Fruit fly (Drosophila melanogaster) whole organism, prepupa: ENCODE data around the gene CG44000.
A peak's percentile ranks its signal among the peaks of the same experiment; 100 is the strongest.

Experiments used
- CG10669 ChIP-seq: fragments of 200-800 bp; sonication (Bioruptor generic); optimal IDR thresholded peaks from 3 replicates; lab custom pipeline; 2018; ENCODE audit warnings: missing biosample characterization, mild to moderate bottlenecking, missing genetic modification characterization, moderate library complexity
- CG11902 ChIP-seq: fragments of 200-800 bp; sonication (Bioruptor generic); optimal IDR thresholded peaks from 3 replicates; lab custom pipeline; 2016; ENCODE audit warnings: missing biosample characterization, missing genetic modification characterization
- CG1621 ChIP-seq: fragments of 200-800 bp; sonication (Bioruptor generic); optimal IDR thresholded peaks from 3 replicates; lab custom pipeline; 2018; ENCODE audit warnings: missing biosample characterization, mild to moderate bottlenecking, missing genetic modification characterization
- CG31627 ChIP-seq: fragments of 200-800 bp; sonication (Bioruptor generic); optimal IDR thresholded peaks from 3 replicates; lab custom pipeline; 2016; ENCODE audit warnings: missing biosample characterization, missing genetic modification characterization
- CG32006 ChIP-seq: fragments of 200-800 bp; sonication (Bioruptor generic); optimal IDR thresholded peaks from 3 replicates; lab custom pipeline; 2017; ENCODE audit warnings: missing biosample characterization, mild to moderate bottlenecking, missing genetic modification characterization
- CG34406 ChIP-seq: fragments of 200-800 bp; sonication (Bioruptor generic); optimal IDR thresholded peaks from 3 replicates; lab custom pipeline; 2016; ENCODE audit warnings: missing biosample characterization, missing genetic modification characterization
- CG4318 ChIP-seq: fragments of 200-800 bp; sonication (Bioruptor generic); optimal IDR thresholded peaks from 3 replicates; lab custom pipeline; 2017; ENCODE audit warnings: missing biosample characterization, mild to moderate bottlenecking, missing genetic modification characterization
- CG6163 ChIP-seq: fragments of 200-800 bp; sonication (Bioruptor generic); IDR thresholded peaks from 3 replicates; pipeline ENCODE4 v1.3.6; 2022; ENCODE audit warnings: missing biosample characterization, missing genetic modification characterization
- CG6276 ChIP-seq: fragments of 200-800 bp; sonication (Bioruptor generic); optimal IDR thresholded peaks from 2 replicates; lab custom pipeline; 2017; ENCODE audit warnings: missing biosample characterization, mild to moderate bottlenecking, missing genetic modification characterization
- CG6792 ChIP-seq: fragments of 200-800 bp; sonication (Bioruptor generic); optimal IDR thresholded peaks from 3 replicates; lab custom pipeline; 2016; ENCODE audit warnings: missing biosample characterization, missing genetic modification characterization
- CG6808 ChIP-seq: fragments of 200-800 bp; sonication (Bioruptor generic); optimal IDR thresholded peaks from 3 replicates; lab custom pipeline; 2017; ENCODE audit warnings: missing biosample characterization, missing genetic modification characterization, mild to moderate bottlenecking, moderate library complexity, missing genetic modification reagents
- CG7368 ChIP-seq: fragments of 200-800 bp; sonication (Bioruptor generic); optimal IDR thresholded peaks from 3 replicates; lab custom pipeline; 2016; ENCODE audit warnings: missing biosample characterization, missing genetic modification characterization
- CG8319 ChIP-seq: fragments of 200-800 bp; sonication (Bioruptor generic); optimal IDR thresholded peaks from 3 replicates; lab custom pipeline; 2016; ENCODE audit warnings: missing biosample characterization, missing genetic modification characterization
- CG8632 ChIP-seq: fragments of 200-800 bp; sonication (Bioruptor generic); optimal IDR thresholded peaks from 3 replicates; lab custom pipeline; 2016; ENCODE audit warnings: missing biosample characterization, missing genetic modification characterization
- CG9139 ChIP-seq: fragments of 200-800 bp; sonication (Bioruptor generic); optimal IDR thresholded peaks from 3 replicates; lab custom pipeline; 2017; ENCODE audit warnings: missing biosample characterization, mild to moderate bottlenecking, missing genetic modification characterization
- Eip75B ChIP-seq: fragments of 200-800 bp; sonication (Bioruptor generic); optimal IDR thresholded peaks from 3 replicates; lab custom pipeline; 2016; ENCODE audit warnings: missing biosample characterization, missing genetic modification characterization
- Eip78C ChIP-seq: fragments of 200-800 bp; sonication (Bioruptor generic); peaks from one replicate; lab custom pipeline; 2016; ENCODE audit warnings: missing biosample characterization, missing genetic modification characterization
- Eip93F ChIP-seq: fragments of 200-800 bp; sonication (Bioruptor generic); optimal IDR thresholded peaks from 2 replicates; lab custom pipeline; 2016; ENCODE audit warnings: missing biosample characterization, mild to moderate bottlenecking, missing genetic modification characterization
- Ets21C ChIP-seq: fragments of 200-800 bp; sonication (Bioruptor generic); optimal IDR thresholded peaks from 3 replicates; lab custom pipeline; 2016; ENCODE audit warnings: missing biosample characterization, missing genetic modification characterization
- Ets96B ChIP-seq: fragments of 200-800 bp; optimal IDR thresholded peaks from 2 replicates; lab custom pipeline; 2019; ENCODE audit warnings: missing biosample characterization, mild to moderate bottlenecking, missing genetic modification characterization, moderate library complexity
- Gug ChIP-seq: fragments of 200-800 bp; sonication (Bioruptor generic); IDR thresholded peaks from 2 replicates; pipeline ENCODE4 v1.3.6; 2022; ENCODE audit warnings: missing biosample characterization, missing genetic modification characterization
- Hr38 ChIP-seq: sonication (Bioruptor generic); optimal IDR thresholded peaks from 2 replicates; lab custom pipeline; 2016; ENCODE audit warnings: missing biosample characterization, missing genetic modification characterization
- Hr39 ChIP-seq: fragments of 200-800 bp; sonication (Bioruptor generic); optimal IDR thresholded peaks from 2 replicates; lab custom pipeline; 2016; ENCODE audit warnings: missing biosample characterization, missing genetic modification characterization
- Lpt ChIP-seq: fragments of 200-800 bp; sonication (Bioruptor generic); optimal IDR thresholded peaks from 3 replicates; lab custom pipeline; 2016; ENCODE audit warnings: missing biosample characterization, missing genetic modification characterization
- Smox ChIP-seq: fragments of 200-800 bp; sonication (Bioruptor generic); optimal IDR thresholded peaks from 3 replicates; lab custom pipeline; 2016; ENCODE audit warnings: missing biosample characterization, missing genetic modification characterization
- Sox102F ChIP-seq: fragments of 200-800 bp; sonication (Bioruptor generic); optimal IDR thresholded peaks from 2 replicates; lab custom pipeline; 2016; ENCODE audit warnings: missing biosample characterization, mild to moderate bottlenecking, missing genetic modification characterization
- Sox14 ChIP-seq: fragments of 200-800 bp; sonication (Bioruptor generic); optimal IDR thresholded peaks from 3 replicates; lab custom pipeline; 2016; ENCODE audit warnings: missing biosample characterization, missing genetic modification characterization
- acj6 ChIP-seq: fragments of 200-800 bp; sonication (Bioruptor generic); optimal IDR thresholded peaks from 3 replicates; lab custom pipeline; 2016; ENCODE audit warnings: missing biosample characterization, missing genetic modification characterization
- dac ChIP-seq: fragments of 200-800 bp; sonication (Bioruptor generic); optimal IDR thresholded peaks from 2 replicates; lab custom pipeline; 2017; ENCODE audit warnings: missing biosample characterization, mild to moderate bottlenecking, missing genetic modification characterization
- dsx ChIP-seq: fragments of 200-800 bp; optimal IDR thresholded peaks from 3 replicates; lab custom pipeline; 2019; ENCODE audit warnings: missing biosample characterization, mild to moderate bottlenecking, missing genetic modification characterization, moderate library complexity; ENCODE audit not compliant: poor library complexity, severe bottlenecking
- eg ChIP-seq: fragments of 200-800 bp; sonication (Bioruptor generic); IDR thresholded peaks from 3 replicates; pipeline ENCODE4 v1.3.6; 2022; ENCODE audit warnings: missing biosample characterization, missing genetic modification characterization
- esn ChIP-seq: fragments of 200-800 bp; sonication (Bioruptor generic); optimal IDR thresholded peaks from 2 replicates; lab custom pipeline; 2016; ENCODE audit warnings: missing biosample characterization, mild to moderate bottlenecking, missing genetic modification characterization, moderate library complexity
- fd59A ChIP-seq: fragments of 200-800 bp; sonication (Bioruptor generic); optimal IDR thresholded peaks from 2 replicates; lab custom pipeline; 2017; ENCODE audit warnings: missing biosample characterization, mild to moderate bottlenecking, missing genetic modification characterization, missing genetic modification reagents
- fkh ChIP-seq: fragments of 200-800 bp; sonication (Bioruptor generic); optimal IDR thresholded peaks from 3 replicates; lab custom pipeline; 2017; ENCODE audit warnings: missing biosample characterization, mild to moderate bottlenecking, missing genetic modification characterization, moderate library complexity
- lz ChIP-seq: fragments of 200-800 bp; sonication (Bioruptor generic); optimal IDR thresholded peaks from 3 replicates; lab custom pipeline; 2016; ENCODE audit warnings: missing biosample characterization, missing genetic modification characterization
- pdm3 ChIP-seq: fragments of 200-800 bp; sonication (Bioruptor generic); optimal IDR thresholded peaks from 3 replicates; lab custom pipeline; 2016; ENCODE audit warnings: missing biosample characterization, missing genetic modification characterization
- salr ChIP-seq, 2 experiments: fragments of 200-800 bp; sonication (Bioruptor generic); optimal IDR thresholded peaks; 3 replicates each; lab custom pipeline; 2016 to 2018; ENCODE audit warnings: missing biosample characterization in 2 of 2, missing genetic modification characterization in 2 of 2, mild to moderate bottlenecking in 1 of 2
- topi ChIP-seq: fragments of 200-800 bp; sonication (Bioruptor generic); optimal IDR thresholded peaks from 3 replicates; lab custom pipeline; 2016; ENCODE audit warnings: missing biosample characterization, missing genetic modification characterization
- vri ChIP-seq: fragments of 200-800 bp; sonication (Bioruptor generic); optimal IDR thresholded peaks from 3 replicates; lab custom pipeline; 2016; ENCODE audit warnings: missing biosample characterization, mild to moderate bottlenecking, missing genetic modification characterization

CG44000 gene

dm6 chr2L:5070797-5071579, 27.9 kb downstream of the CG44000 start, which contains the start of gene RpL37A (continued):
- TF ChIP-seq CG6792 (GFP tag; lab: Kevin White, UChicago) = peak; percentile 49
- TF ChIP-seq salr (GFP tag; optimal IDR thresholded peaks at IDR 0.05; lab: Kevin White, UChicago) = peak in 1 of 2 experiments; percentile 47
- TF ChIP-seq CG1621 (tag; lab: Kevin White, UChicago) = no peak
- no peak for TF ChIP-seq Gug
- no peak for TF ChIP-seq pdm3
- peak; percentile 75 for TF ChIP-seq Sox102F (GFP tag; lab: Kevin White, UChicago)
- TF ChIP-seq Eip78C (GFP tag; lab: Kevin White, UChicago) = peak; percentile 92
- TF ChIP-seq Hr39 (GFP tag; lab: Kevin White, UChicago) = peak; percentile 60
- peak; percentile 61 for TF ChIP-seq CG31627 (GFP tag; lab: Kevin White, UChicago)
- TF ChIP-seq CG8319 (GFP tag; lab: Kevin White, UChicago) = peak; percentile 42
- TF ChIP-seq Ets96B (tag; lab: Kevin White, UChicago) = no peak
- TF ChIP-seq Eip93F (GFP tag; lab: Kevin White, UChicago) = no peak
- TF ChIP-seq Hr38 (GFP tag; lab: Kevin White, UChicago) = no peak
- TF ChIP-seq lz (GFP tag; lab: Kevin White, UChicago) = peak; percentile 52
- peak; percentile 66 for TF ChIP-seq Eip75B (GFP tag; lab: Kevin White, UChicago)
- peak; percentile 46 for TF ChIP-seq CG7368 (GFP tag; lab: Kevin White, UChicago)
- TF ChIP-seq CG4318 (GFP tag; lab: Kevin White, UChicago) = no peak
- TF ChIP-seq Lpt = no peak
- peak; percentile 33 for TF ChIP-seq Sox14 (GFP tag; lab: Kevin White, UChicago)
- no peak for TF ChIP-seq dsx (GFP tag; lab: Kevin White, UChicago)
- peak; percentile 70 for TF ChIP-seq CG9139 (GFP tag; lab: Kevin White, UChicago)
- TF ChIP-seq acj6 = peak; percentile 53
- TF ChIP-seq CG6276 (GFP tag; lab: Kevin White, UChicago) = no peak
- peak; percentile 68 for TF ChIP-seq CG34406
- TF ChIP-seq CG6163 (GFP tag; lab: Robert Waterston, UW) = peak; percentile 85
- no peak for TF ChIP-seq Ets21C

DNA sequence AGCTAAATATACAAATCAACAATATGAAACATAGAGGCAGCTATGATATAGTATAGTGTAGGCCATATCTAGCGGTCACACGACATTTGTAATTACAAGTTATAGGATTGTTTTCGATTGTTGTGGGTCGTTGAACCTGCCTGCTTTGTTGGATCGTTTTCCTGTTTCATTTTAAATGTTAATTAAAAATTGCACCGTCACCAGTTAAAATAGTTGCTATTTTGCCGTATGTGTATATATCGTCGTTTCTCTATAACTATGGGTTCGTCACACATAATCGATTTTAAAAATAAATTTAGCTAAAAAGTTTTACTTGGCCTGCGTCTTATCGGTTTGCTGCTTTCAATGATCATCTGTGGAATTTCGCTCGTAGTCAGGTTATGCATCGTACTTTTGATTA, 29.3 kb downstream of the CG44000 start:
- TF ChIP-seq fkh (GFP tag; lab: Kevin White, UChicago) = no peak
- no peak for TF ChIP-seq CG8632 (GFP tag; lab: Kevin White, UChicago)
- TF ChIP-seq eg (GFP tag; lab: Robert Waterston, UW) = no peak
- no peak for TF ChIP-seq vri (GFP tag; lab: Kevin White, UChicago)
- peak; percentile 26 for TF ChIP-seq Eip78C (GFP tag; lab: Kevin White, UChicago)
- TF ChIP-seq Gug = no peak
- no peak for TF ChIP-seq Smox (GFP tag; lab: Kevin White, UChicago)
- TF ChIP-seq dsx (GFP tag; lab: Kevin White, UChicago) = no peak
- no peak for TF ChIP-seq fd59A (GFP tag; lab: Kevin White, UChicago)

dm6 chr2L:5079200-5079599, 36.1 kb downstream of the CG44000 start:
- TF ChIP-seq esn (GFP tag; lab: Kevin White, UChicago) = no peak
- no peak for TF ChIP-seq dac
- TF ChIP-seq Hr39 (GFP tag; lab: Kevin White, UChicago) = no peak
- TF ChIP-seq Ets96B (tag; lab: Kevin White, UChicago) = no peak
- TF ChIP-seq CG9139 (GFP tag; lab: Kevin White, UChicago) = no peak
- no peak for TF ChIP-seq CG1621 (tag; lab: Kevin White, UChicago)
- TF ChIP-seq Eip93F (GFP tag; lab: Kevin White, UChicago) = no peak
- no peak for TF ChIP-seq Hr38 (GFP tag; lab: Kevin White, UChicago)
- no peak for TF ChIP-seq CG6808 (GFP tag; lab: Kevin White, UChicago)
- TF ChIP-seq CG7368 (GFP tag; lab: Kevin White, UChicago) = no peak
- TF ChIP-seq salr (GFP tag; optimal IDR thresholded peaks at IDR 0.05; lab: Kevin White, UChicago) = no peak
- TF ChIP-seq CG10669 = no peak
- no peak for TF ChIP-seq CG11902 (GFP tag; lab: Kevin White, UChicago)
- no peak for TF ChIP-seq topi (GFP tag; lab: Kevin White, UChicago)
- TF ChIP-seq eg (GFP tag; lab: Robert Waterston, UW) = no peak
- no peak for TF ChIP-seq Eip75B (GFP tag; lab: Kevin White, UChicago)
- no peak for TF ChIP-seq CG32006 (GFP tag; lab: Kevin White, UChicago)
